Worm (Caenorhabditis elegans) whole organism, L1 larva: ENCODE results near the gene C33D9.6.

ENCODE experiments used
- F16B12.6 ChIP-seq: fragments of 150-350 bp; optimal IDR thresholded peaks from 2 replicates; lab custom pipeline; 2014; ENCODE audit warnings: missing biosample characterization, missing genetic modification characterization
- Y116A8C.19 ChIP-seq: sonication (generic microtip); optimal IDR thresholded peaks from 2 replicates; lab custom pipeline; 2016; ENCODE audit warnings: missing compliant biosample characterization, missing genetic modification characterization, borderline replicate concordance
- aly-2 ChIP-seq: fragments of 150-350 bp; optimal IDR thresholded peaks from 2 replicates; lab custom pipeline; 2014; ENCODE audit warnings: missing biosample characterization, missing genetic modification characterization
- blmp-1 ChIP-seq: fragments of 150-350 bp; optimal IDR thresholded peaks from 2 replicates; lab custom pipeline; 2014; ENCODE audit warnings: missing biosample characterization, missing genetic modification characterization
- ceh-8 ChIP-seq: fragments of 200-800 bp; sonication (Bioruptor generic); optimal IDR thresholded peaks from 2 replicates; lab custom pipeline; 2018; ENCODE audit warnings: mild to moderate bottlenecking, missing genetic modification characterization, moderate library complexity, missing compliant biosample characterization
- ceh-82 ChIP-seq, 3 experiments: fragments of 150-350 bp in 1 of 3; sonication (generic microtip) in 2 of 3; optimal IDR thresholded peaks; 2 replicates each; lab custom pipeline; 2014 to 2017; ENCODE audit warnings: missing biosample characterization in 3 of 3, missing genetic modification characterization in 3 of 3
- ceh-88 ChIP-seq: fragments of 200-800 bp; sonication (Bioruptor generic); IDR thresholded peaks from 2 replicates; pipeline ENCODE4 v1.3.6; 2022; ENCODE audit warnings: missing genetic modification characterization, missing compliant biosample characterization
- ces-1 ChIP-seq: fragments of 150-350 bp; optimal IDR thresholded peaks from 2 replicates; lab custom pipeline; 2014; ENCODE audit warnings: missing biosample characterization, missing genetic modification reagents, missing genetic modification characterization
- dsc-1 ChIP-seq: sonication (generic microtip); optimal IDR thresholded peaks from 2 replicates; lab custom pipeline; 2016; ENCODE audit warnings: mild to moderate bottlenecking, missing genetic modification characterization, missing compliant biosample characterization
- efl-1 ChIP-seq, 4 experiments: fragments of 150-350 bp; optimal IDR thresholded peaks in 3 of 4; peaks in 1 of 4; 1 replicate in 1 of 4; 2 replicates in 3 of 4; lab custom pipeline; 2014; ENCODE audit warnings: missing biosample characterization in 2 of 4, missing genetic modification characterization in 2 of 4, missing genetic modification reagents in 2 of 4
- egl-13 ChIP-seq: sonication (generic microtip); optimal IDR thresholded peaks from 2 replicates; lab custom pipeline; 2016; ENCODE audit warnings: missing genotype, missing genetic modification reagents, missing genetic modification characterization, missing compliant biosample characterization
- elt-3 ChIP-seq, 6 experiments: fragments of 150-350 bp in 1 of 6; sonication (generic microtip); optimal IDR thresholded peaks; 2 replicates each; lab custom pipeline; 2017 to 2018; ENCODE audit warnings: missing biosample characterization in 6 of 6, missing genetic modification characterization in 6 of 6, inconsistent platforms in 1 of 6
- fkh-10 ChIP-seq: sonication (generic microtip); optimal IDR thresholded peaks from 2 replicates; lab custom pipeline; 2017; ENCODE audit warnings: missing biosample characterization, missing genetic modification reagents, missing genetic modification characterization
- fkh-4 ChIP-seq: sonication (generic microtip); optimal IDR thresholded peaks from 2 replicates; lab custom pipeline; 2016; ENCODE audit warnings: missing compliant biosample characterization, missing genetic modification characterization, borderline replicate concordance
- hpl-2 ChIP-seq: fragments of 150-350 bp; optimal IDR thresholded peaks from 2 replicates; lab custom pipeline; 2014; ENCODE audit warnings: missing biosample characterization, missing genetic modification reagents, missing genetic modification characterization
- irx-1 ChIP-seq: sonication (generic microtip); optimal IDR thresholded peaks from 2 replicates; lab custom pipeline; 2016; ENCODE audit warnings: missing genetic modification characterization, missing compliant biosample characterization
- isw-1 ChIP-seq: fragments of 200-800 bp; sonication (Bioruptor generic); IDR thresholded peaks from 2 replicates; pipeline ENCODE4 v1.3.6; 2022; ENCODE audit warnings: missing genetic modification characterization, missing compliant biosample characterization
- jun-1 ChIP-seq: fragments of 150-350 bp; optimal IDR thresholded peaks from 2 replicates; lab custom pipeline; 2014; ENCODE audit warnings: missing biosample characterization, missing genetic modification reagents, missing genetic modification characterization
- lin-13 ChIP-seq: fragments of 150-350 bp; optimal IDR thresholded peaks from 2 replicates; lab custom pipeline; 2014; ENCODE audit warnings: missing biosample characterization, missing genetic modification reagents, missing genetic modification characterization
- lin-14 ChIP-seq: fragments of 200-800 bp; sonication (Bioruptor generic); optimal IDR thresholded peaks from 2 replicates; lab custom pipeline; 2018; ENCODE audit warnings: mild to moderate bottlenecking, missing genetic modification characterization, moderate library complexity, missing compliant biosample characterization
- lin-35 ChIP-seq, 2 experiments: fragments of 150-350 bp; optimal IDR thresholded peaks; 2 replicates each; lab custom pipeline; 2014; ENCODE audit warnings: missing biosample characterization in 2 of 2, missing genetic modification characterization in 2 of 2, missing genetic modification reagents in 2 of 2
- lin-39 ChIP-seq: fragments of 150-350 bp; optimal IDR thresholded peaks from 2 replicates; lab custom pipeline; 2014; ENCODE audit warnings: missing biosample characterization, missing genetic modification reagents, missing genetic modification characterization
- lsy-2 ChIP-seq, 2 experiments: fragments of 150-350 bp; optimal IDR thresholded peaks; 2 replicates each; lab custom pipeline; 2014; ENCODE audit warnings: missing biosample characterization in 2 of 2, missing genetic modification characterization in 2 of 2
- mab-9 ChIP-seq: fragments of 200-800 bp; sonication (Bioruptor generic); IDR thresholded peaks from 2 replicates; pipeline ENCODE4 v1.3.6; 2022; ENCODE audit warnings: missing genetic modification reagents, missing genetic modification characterization, missing compliant biosample characterization
- mdl-1 ChIP-seq, 2 experiments: fragments of 150-350 bp; optimal IDR thresholded peaks; 2 replicates each; lab custom pipeline; 2014 to 2017; ENCODE audit warnings: missing biosample characterization in 2 of 2, missing genetic modification characterization in 2 of 2, inconsistent platforms in 1 of 2
- nhr-11 ChIP-seq: fragments of 150-350 bp; optimal IDR thresholded peaks from 2 replicates; lab custom pipeline; 2014; ENCODE audit warnings: missing biosample characterization, missing genetic modification characterization
- nhr-20 ChIP-seq: sonication (generic microtip); optimal IDR thresholded peaks from 2 replicates; lab custom pipeline; 2016; ENCODE audit warnings: mild to moderate bottlenecking, missing genetic modification characterization, missing compliant biosample characterization
- nhr-237 ChIP-seq: fragments of 150-350 bp; optimal IDR thresholded peaks from 2 replicates; lab custom pipeline; 2014; ENCODE audit warnings: missing biosample characterization, missing genetic modification characterization
- nhr-28 ChIP-seq: fragments of 150-350 bp; optimal IDR thresholded peaks from 2 replicates; lab custom pipeline; 2014; ENCODE audit warnings: missing biosample characterization, missing genetic modification characterization
- nhr-47 ChIP-seq: sonication (generic microtip); optimal IDR thresholded peaks from 2 replicates; lab custom pipeline; 2016; ENCODE audit warnings: mild to moderate bottlenecking, missing genetic modification characterization, moderate library complexity, missing compliant biosample characterization
- nhr-71 ChIP-seq: sonication (generic microtip); optimal IDR thresholded peaks from 2 replicates; lab custom pipeline; 2016; ENCODE audit warnings: mild to moderate bottlenecking, missing genetic modification characterization, moderate library complexity, missing compliant biosample characterization
- nhr-76 ChIP-seq: sonication (generic microtip); optimal IDR thresholded peaks from 2 replicates; lab custom pipeline; 2017; ENCODE audit warnings: missing biosample characterization, missing genetic modification characterization
- nhr-77 ChIP-seq: fragments of 150-350 bp; optimal IDR thresholded peaks from 2 replicates; lab custom pipeline; 2014; ENCODE audit warnings: missing biosample characterization, missing genetic modification characterization
- nhr-84 ChIP-seq: sonication (generic microtip); optimal IDR thresholded peaks from 2 replicates; lab custom pipeline; 2017; ENCODE audit warnings: missing biosample characterization, missing genetic modification characterization
- nhr-85 ChIP-seq: sonication (generic microtip); peaks from one replicate; lab custom pipeline; 2016; ENCODE audit warnings: missing genetic modification characterization, inconsistent platforms, missing compliant biosample characterization
- nhr-90 ChIP-seq: sonication (generic microtip); optimal IDR thresholded peaks from 2 replicates; lab custom pipeline; 2016; ENCODE audit warnings: mild to moderate bottlenecking, missing genetic modification characterization, missing compliant biosample characterization; ENCODE audit not compliant: poor library complexity
- pag-3 ChIP-seq: sonication (generic microtip); optimal IDR thresholded peaks from 2 replicates; lab custom pipeline; 2017; ENCODE audit warnings: missing genetic modification characterization, mild to moderate bottlenecking, missing compliant biosample characterization, antibody characterized with exemption, borderline replicate concordance; ENCODE audit not compliant: insufficient read depth
- snu-23 ChIP-seq: sonication (generic microtip); optimal IDR thresholded peaks from 2 replicates; lab custom pipeline; 2016; ENCODE audit warnings: missing genetic modification characterization, missing compliant biosample characterization
- swsn-7 ChIP-seq: sonication (generic microtip); optimal IDR thresholded peaks from 2 replicates; lab custom pipeline; 2016; ENCODE audit warnings: missing genetic modification characterization, missing compliant biosample characterization
- tbx-2 ChIP-seq: sonication (generic microtip); optimal IDR thresholded peaks from 2 replicates; lab custom pipeline; 2016; ENCODE audit warnings: missing genetic modification characterization, missing compliant biosample characterization
- unc-30 ChIP-seq: sonication (generic microtip); optimal IDR thresholded peaks from 2 replicates; lab custom pipeline; 2017; ENCODE audit warnings: missing biosample characterization, missing genetic modification characterization
- unc-62 ChIP-seq: fragments of 150-350 bp; optimal IDR thresholded peaks from 2 replicates; lab custom pipeline; 2014; ENCODE audit warnings: missing biosample characterization, missing genetic modification reagents, missing genetic modification characterization
- zip-4 ChIP-seq: fragments of 200-800 bp; sonication (Bioruptor generic); optimal IDR thresholded peaks from 2 replicates; lab custom pipeline; 2018; ENCODE audit warnings: mild to moderate bottlenecking, missing genetic modification characterization, moderate library complexity, missing compliant biosample characterization
- ztf-4 ChIP-seq: fragments of 150-350 bp; optimal IDR thresholded peaks from 2 replicates; lab custom pipeline; 2014; ENCODE audit warnings: missing biosample characterization, missing genetic modification characterization

The C33D9.6 gene

ce11 chrIV:8817639-8818038 lies 39.7 kb upstream of the C33D9.6 start, which contains the start of gene T28C6.10:
T28C6.10 (plus strand) TSS chrIV:8817939.
- TF ChIP-seq elt-3 (tag; optimal IDR thresholded peaks at IDR 0.05; lab: Kevin White, UChicago) (no peak), egl-13 (tag; lab: Kevin White, UChicago) (no peak), lin-13 (GFP tag; lab: Kevin White, UChicago) (no peak)
- TF ChIP-seq, all 84 proteins: peak for 0

ce11 chrIV:8816617-8817016 lies 38.7 kb upstream of the C33D9.6 start:
- no peak for TF ChIP-seq isw-1
- no peak for TF ChIP-seq ceh-88 (GFP tag; lab: Robert Waterston, UW)
- TF ChIP-seq swsn-7 = no peak
- TF ChIP-seq nhr-28 (tag; lab: Kevin White, UChicago) = no peak
- TF ChIP-seq fkh-10 = no peak
- no peak for TF ChIP-seq unc-30 (tag; lab: Kevin White, UChicago)
- no peak for TF ChIP-seq unc-62 (GFP tag; lab: Kevin White, UChicago)
- TF ChIP-seq lin-39 (tag; lab: Kevin White, UChicago) = no peak
- no peak for TF ChIP-seq pag-3 (tag; lab: Kevin White, UChicago)
- TF ChIP-seq ceh-8 (GFP tag; lab: Kevin White, UChicago) = no peak
- TF ChIP-seq nhr-11 = no peak
- no peak for TF ChIP-seq mdl-1 (tag; optimal IDR thresholded peaks at IDR 0.05; lab: Kevin White, UChicago)
- no peak for TF ChIP-seq ces-1 (GFP tag; lab: Kevin White, UChicago)
- TF ChIP-seq nhr-47 (tag; lab: Kevin White, UChicago) = no peak
- no peak for TF ChIP-seq elt-3 (tag; optimal IDR thresholded peaks at IDR 0.05; lab: Kevin White, UChicago)
- TF ChIP-seq ztf-4 (tag; lab: Kevin White, UChicago) = no peak

ce11 chrIV:8816029-8816428 lies 38.1 kb upstream of the C33D9.6 start, which contains the start of gene grsp-2:
grsp-2 (plus strand) TSS chrIV:8816329.
- no peak for TF ChIP-seq fkh-4 (tag; lab: Kevin White, UChicago)
- TF ChIP-seq lin-35 (GFP tag; optimal IDR thresholded peaks at IDR 0.05; lab: Kevin White, UChicago) = no peak
- TF ChIP-seq blmp-1 (tag; lab: Kevin White, UChicago) = peak; percentile 11
- peak; percentile 2 for TF ChIP-seq snu-23 (GFP tag; lab: Kevin White, UChicago)
- peak; percentile 5 for TF ChIP-seq nhr-71
- peak in 1 of 6 experiments; percentile 1 for TF ChIP-seq elt-3 (tag; optimal IDR thresholded peaks at IDR 0.05; lab: Kevin White, UChicago)
- TF ChIP-seq nhr-85 = peak; percentile 71

ce11 chrIV:8815162-8815561 lies 37.2 kb upstream of the C33D9.6 start:
- TF ChIP-seq dsc-1 (no peak), ceh-82 (tag; optimal IDR thresholded peaks at IDR 0.05; lab: Kevin White, UChicago) (no peak), nhr-20 (tag; lab: Kevin White, UChicago) (peak; percentile 59), fkh-10 (no peak), irx-1 (tag; lab: Kevin White, UChicago) (no peak), aly-2 (tag; lab: Kevin White, UChicago) (no peak), lin-14 (GFP tag; lab: Kevin White, UChicago) (peak; percentile 64), nhr-237 (no peak), nhr-90 (tag; lab: Kevin White, UChicago) (peak; percentile 13), efl-1 (optimal IDR thresholded peaks at IDR 0.05; lab: Kevin White, UChicago) (no peak), efl-1 (GFP tag; optimal IDR thresholded peaks at IDR 0.05 in 1 of 2; lab: Kevin White, UChicago) (no peak), nhr-85 (peak; percentile 84), nhr-71 (peak; percentile 41), pag-3 (tag; lab: Kevin White, UChicago) (no peak), ztf-4 (tag; lab: Kevin White, UChicago) (no peak), lsy-2 (tag; optimal IDR thresholded peaks at IDR 0.05; lab: Kevin White, UChicago) (peak in 1 of 2 experiments; percentile 31), elt-3 (tag; optimal IDR thresholded peaks at IDR 0.05; lab: Kevin White, UChicago) (peak in 4 of 6 experiments; percentile 17 to 84 (median 32)), lin-13 (GFP tag; lab: Kevin White, UChicago) (no peak), lin-35 (GFP tag; optimal IDR thresholded peaks at IDR 0.05; lab: Kevin White, UChicago) (peak in 1 of 2 experiments; percentile 18), hpl-2 (GFP tag; lab: Kevin White, UChicago) (no peak), unc-62 (GFP tag; lab: Kevin White, UChicago) (no peak), jun-1 (tag; lab: Kevin White, UChicago) (no peak), tbx-2 (tag; lab: Kevin White, UChicago) (no peak), nhr-84 (no peak), F16B12.6 (tag; lab: Kevin White, UChicago) (no peak), mab-9 (GFP tag; lab: Robert Waterston, UW) (no peak), mdl-1 (tag; optimal IDR thresholded peaks at IDR 0.05; lab: Kevin White, UChicago) (no peak), nhr-77 (tag; lab: Kevin White, UChicago) (no peak), nhr-76 (no peak), zip-4 (GFP tag; lab: Kevin White, UChicago) (no peak), Y116A8C.19 (no peak), snu-23 (GFP tag; lab: Kevin White, UChicago) (peak; percentile 51), blmp-1 (tag; lab: Kevin White, UChicago) (peak; percentile 63), unc-30 (tag; lab: Kevin White, UChicago) (no peak)
